Fruit fly (Drosophila melanogaster): ENCODE measurements around the gene Cyp4c3.

Gene Cyp4c3

DNA sequence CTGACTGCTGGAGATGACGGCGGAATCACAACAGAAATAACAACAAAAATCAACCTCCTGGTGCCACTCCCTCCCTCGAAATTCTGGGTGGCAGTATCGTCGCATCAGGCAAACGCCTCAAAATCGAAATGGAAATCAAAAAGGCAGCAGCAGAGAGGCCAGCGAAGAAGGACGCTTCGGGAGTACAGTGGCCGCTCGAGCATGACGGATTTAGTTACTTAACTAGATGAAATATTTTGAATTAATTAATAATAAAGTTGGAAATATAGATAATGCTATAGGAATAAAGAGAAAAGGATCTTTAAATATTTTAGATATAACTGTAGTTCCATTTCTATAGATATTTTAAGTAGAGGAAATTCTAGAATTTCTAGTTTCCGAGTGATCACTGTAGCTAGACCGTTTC, 28.5 kb upstream of the Cyp4c3 start (continued):
- TF ChIP-seq ewg (GFP tag; optimal IDR thresholded peaks at IDR 0.05), result peak; percentile 9
- peak; percentile 53; the same call in 1 of the 3 replicates for TF ChIP-seq ci (GFP tag; IDR thresholded peaks at IDR 0.05)
- TF ChIP-seq stwl (tag; optimal IDR thresholded peaks at IDR 0.05), result no peak
- no peak for TF ChIP-seq br (optimal IDR thresholded peaks at IDR 0.05)
- 0 out of 2 replicates have a peak, but pooled peaks have one; percentile 6 for TF ChIP-seq seq (GFP tag; IDR thresholded peaks at IDR 0.05)
- peak; percentile 21 for TF ChIP-seq Ssrp (tag; optimal IDR thresholded peaks at IDR 0.05)
- TF ChIP-seq phol (tag; optimal IDR thresholded peaks at IDR 0.05), result peak; percentile 42
- peak; percentile 43 for TF ChIP-seq CG9727 (GFP tag; optimal IDR thresholded peaks at IDR 0.05)
- TF ChIP-seq CG7839 (tag; optimal IDR thresholded peaks at IDR 0.05), result peak; percentile 48
- peak; percentile 22; the same call in 1 of the 2 replicates for TF ChIP-seq CG10366 (GFP tag; IDR thresholded peaks at IDR 0.05)
- no peak for TF ChIP-seq CrebB (tag; optimal IDR thresholded peaks at IDR 0.05)
- TF ChIP-seq CG11504 (tag; optimal IDR thresholded peaks at IDR 0.05), result peak; percentile 51
- TF ChIP-seq Blimp-1 (GFP tag; optimal IDR thresholded peaks at IDR 0.05), result peak; percentile 41
- peak; percentile 33; the same call in 1 of the 2 replicates for TF ChIP-seq CG4360 (GFP tag; IDR thresholded peaks at IDR 0.05)
- no peak for TF ChIP-seq CG3995 (GFP tag; optimal IDR thresholded peaks at IDR 0.05)
- TF ChIP-seq lola (GFP tag; optimal IDR thresholded peaks at IDR 0.05), result peak in 1 of 3 experiments; percentile 66
- no peak for TF ChIP-seq jing (GFP tag; optimal IDR thresholded peaks at IDR 0.05)
- no peak for TF ChIP-seq CG34376 (GFP tag; optimal IDR thresholded peaks at IDR 0.05)
- no peak for TF ChIP-seq zf30C (GFP tag; optimal IDR thresholded peaks at IDR 0.05)
- peak; percentile 77 for TF ChIP-seq sens (GFP tag)
- TF ChIP-seq CG8290 (GFP tag; optimal IDR thresholded peaks at IDR 0.05), result peak; percentile 0
- TF ChIP-seq CG8290 (tag; optimal IDR thresholded peaks at IDR 0.05), result no peak
- no peak for TF ChIP-seq sna (GFP tag; IDR thresholded peaks at IDR 0.05; ENCODE audit: partially characterized antibody)
- peak; percentile 55 for TF ChIP-seq CoRest (tag; optimal IDR thresholded peaks at IDR 0.05)
- TF ChIP-seq bsh (GFP tag; optimal IDR thresholded peaks at IDR 0.05), result peak in 1 of 2 experiments; percentile 52
- no peak for TF ChIP-seq NK7.1 (GFP tag; optimal IDR thresholded peaks at IDR 0.05)
- TF ChIP-seq CG1832 (GFP tag; optimal IDR thresholded peaks at IDR 0.05), result peak; percentile 10
- peak; percentile 10 for TF ChIP-seq CG1602 (GFP tag; optimal IDR thresholded peaks at IDR 0.05)
- TF ChIP-seq Chrac-16 (GFP tag; optimal IDR thresholded peaks at IDR 0.05), result peak; percentile 25
- TF ChIP-seq CG17186 (GFP tag; optimal IDR thresholded peaks at IDR 0.05), result no peak
- peak; percentile 41 for TF ChIP-seq CG14710 (tag; optimal IDR thresholded peaks at IDR 0.05)
- peak; percentile 64 for TF ChIP-seq CG15696 (tag; optimal IDR thresholded peaks at IDR 0.05)
- peak; percentile 43 for TF ChIP-seq CG6689 (GFP tag; IDR thresholded peaks at IDR 0.05)
- TF ChIP-seq trem (tag; optimal IDR thresholded peaks at IDR 0.05), result peak; percentile 14
- peak in 1 of 2 experiments; percentile 69 for TF ChIP-seq eve (GFP tag; optimal IDR thresholded peaks at IDR 0.05)
- peak; percentile 14 for TF ChIP-seq CG30403 (GFP tag; optimal IDR thresholded peaks at IDR 0.05)
- no peak for TF ChIP-seq CG15269 (tag; optimal IDR thresholded peaks at IDR 0.05)
- peak; percentile 38 for TF ChIP-seq CG10267 (tag; optimal IDR thresholded peaks at IDR 0.05)
- no peak for TF ChIP-seq CG11085 (GFP tag; IDR thresholded peaks at IDR 0.05)
- 0 out of 2 replicates have a peak, but pooled peaks have one; percentile 30 for TF ChIP-seq sens-2 (GFP tag; IDR thresholded peaks at IDR 0.05)
- no peak for TF ChIP-seq CG16813 (GFP tag; IDR thresholded peaks at IDR 0.05; ENCODE audit: partially characterized antibody)
- no peak for TF ChIP-seq wek (GFP tag; optimal IDR thresholded peaks at IDR 0.05)
- TF ChIP-seq CG17359 (tag; optimal IDR thresholded peaks at IDR 0.05), result peak; percentile 3
- no peak for TF ChIP-seq Med (GFP tag)
- TF ChIP-seq CG1233 (GFP tag; optimal IDR thresholded peaks at IDR 0.05), result no peak
- peak; percentile 68 for TF ChIP-seq dmrt11E (tag; optimal IDR thresholded peaks at IDR 0.05)
- peak; percentile 28 for TF ChIP-seq CG8388 (GFP tag; optimal IDR thresholded peaks at IDR 0.05)
- TF ChIP-seq Ravus (GFP tag; IDR thresholded peaks at IDR 0.05), result no peak
- peak; percentile 41; the same call in 1 of the 2 replicates for TF ChIP-seq Ptx1 (GFP tag; IDR thresholded peaks at IDR 0.05)
- TF ChIP-seq CG3407 (GFP tag; optimal IDR thresholded peaks at IDR 0.05), result peak; percentile 23
